Worm (Caenorhabditis elegans) whole organism, young adult: Measurements from ENCODE around the gene agr-1.

Experiments used
- C17E4.6 ChIP-seq: fragments of 200-800 bp; sonication (Bioruptor generic); IDR thresholded peaks from 2 replicates; pipeline ENCODE4 v1.3.6; 2022; ENCODE audit warnings: missing genetic modification reagents, missing genetic modification characterization, missing compliant biosample characterization
- D2030.7 ChIP-seq: fragments of 200-800 bp; sonication (Bioruptor generic); IDR thresholded peaks from 2 replicates; pipeline ENCODE4 v1.3.6; 2022; ENCODE audit warnings: missing genetic modification reagents, missing genetic modification characterization, missing compliant biosample characterization
- F37B4.10 ChIP-seq: fragments of 200-800 bp; sonication (Bioruptor generic); IDR thresholded peaks from 2 replicates; pipeline ENCODE4 v1.3.6; 2022; ENCODE audit warnings: missing genetic modification characterization, missing compliant biosample characterization
- F55B11.4 ChIP-seq: sonication (generic microtip); optimal IDR thresholded peaks from 2 replicates; lab custom pipeline; 2016; ENCODE audit warnings: missing compliant biosample characterization, missing genetic modification characterization, borderline replicate concordance; ENCODE audit not compliant: insufficient read depth
- F57A8.1 ChIP-seq: fragments of 200-800 bp; sonication (Bioruptor generic); optimal IDR thresholded peaks from 2 replicates; lab custom pipeline; 2018; ENCODE audit warnings: mild to moderate bottlenecking, missing genetic modification characterization, moderate library complexity, missing compliant biosample characterization
- K12H6.12 ChIP-seq: fragments of 200-800 bp; sonication (Bioruptor generic); optimal IDR thresholded peaks from 2 replicates; lab custom pipeline; 2018; ENCODE audit warnings: mild to moderate bottlenecking, missing genetic modification characterization, missing compliant biosample characterization
- Y53F4B.3 ChIP-seq: fragments of 200-800 bp; sonication (Bioruptor generic); IDR thresholded peaks from 2 replicates; pipeline ENCODE4 v1.3.6; 2022; ENCODE audit warnings: missing genetic modification reagents, missing genetic modification characterization, missing compliant biosample characterization
- ama-1 ChIP-seq, 3 experiments: fragments of 150-350 bp in 1 of 3; sonication (generic microtip) in 2 of 3; optimal IDR thresholded peaks; 2 replicates each; lab custom pipeline; 2014 to 2018; ENCODE audit warnings: missing biosample characterization in 2 of 3, missing genetic modification characterization in 2 of 3, missing genetic modification reagents in 2 of 3
- bed-2 ChIP-seq: fragments of 200-800 bp; sonication (Bioruptor generic); IDR thresholded peaks from 2 replicates; pipeline ENCODE4 v1.3.6; 2022; ENCODE audit warnings: missing genetic modification reagents, missing genetic modification characterization, missing compliant biosample characterization
- cebp-1 ChIP-seq, 2 experiments: fragments of 200-800 bp in 1 of 2; sonication (Bioruptor generic) in 1 of 2; sonication (generic microtip) in 1 of 2; IDR thresholded peaks in 1 of 2; optimal IDR thresholded peaks in 1 of 2; 2 replicates each; pipeline versions ENCODE4 v1.3.6 to Lab custom; 2017 to 2022; ENCODE audit warnings: missing compliant biosample characterization in 2 of 2, missing genetic modification characterization in 2 of 2, mild to moderate bottlenecking in 1 of 2, missing genetic modification reagents in 1 of 2, moderate library complexity in 1 of 2
- chd-7 ChIP-seq: sonication (generic microtip); optimal IDR thresholded peaks from 2 replicates; lab custom pipeline; 2016; ENCODE audit warnings: mild to moderate bottlenecking, missing genetic modification characterization, moderate library complexity, missing compliant biosample characterization
- efl-1 ChIP-seq: fragments of 150-350 bp; optimal IDR thresholded peaks from 2 replicates; lab custom pipeline; 2014; ENCODE audit warnings: missing biosample characterization, missing genetic modification reagents, missing genetic modification characterization
- ekl-4 ChIP-seq: fragments of 200-800 bp; sonication (Bioruptor generic); IDR thresholded peaks from 2 replicates; pipeline ENCODE4 v1.3.6; 2022; ENCODE audit warnings: missing genetic modification reagents, missing genetic modification characterization, missing compliant biosample characterization
- hmg-20 ChIP-seq: fragments of 200-800 bp; sonication (Bioruptor generic); IDR thresholded peaks from 2 replicates; pipeline ENCODE4 v1.3.6; 2022; ENCODE audit warnings: missing genetic modification reagents, missing genetic modification characterization, missing compliant biosample characterization
- hrde-1 ChIP-seq: sonication (generic microtip); optimal IDR thresholded peaks from 2 replicates; lab custom pipeline; 2016; ENCODE audit warnings: missing genetic modification characterization, mild to moderate bottlenecking, missing compliant biosample characterization, moderate library complexity, missing genotype, missing genetic modification reagents, borderline replicate concordance
- hsf-1 ChIP-seq: fragments of 200-800 bp; sonication (Bioruptor generic); IDR thresholded peaks from 2 replicates; pipeline ENCODE4 v1.3.6; 2022; ENCODE audit warnings: missing genetic modification reagents, missing genetic modification characterization, missing compliant biosample characterization
- lin-35 ChIP-seq, 3 experiments: fragments of 150-350 bp in 2 of 3; sonication (generic microtip) in 1 of 3; optimal IDR thresholded peaks; 2 replicates each; lab custom pipeline; 2014 to 2018; ENCODE audit warnings: missing biosample characterization in 3 of 3, missing genetic modification characterization in 3 of 3, missing genetic modification reagents in 3 of 3
- lin-40 ChIP-seq: sonication (generic microtip); optimal IDR thresholded peaks from 2 replicates; lab custom pipeline; 2016; ENCODE audit warnings: missing genetic modification characterization, mild to moderate bottlenecking, missing compliant biosample characterization, missing genotype, missing genetic modification reagents
- mcd-1 ChIP-seq: fragments of 200-800 bp; sonication (Bioruptor generic); IDR thresholded peaks from 2 replicates; pipeline ENCODE4 v1.3.6; 2022; ENCODE audit warnings: missing genetic modification reagents, missing genetic modification characterization, missing compliant biosample characterization
- rcor-1 ChIP-seq: fragments of 200-800 bp; sonication (Bioruptor generic); IDR thresholded peaks from 2 replicates; pipeline ENCODE4 v1.3.6; 2022; ENCODE audit warnings: missing genetic modification reagents, missing genetic modification characterization, missing compliant biosample characterization
- snpc-1.3 ChIP-seq: sonication (generic microtip); optimal IDR thresholded peaks from 2 replicates; lab custom pipeline; 2017; ENCODE audit warnings: missing genetic modification characterization, mild to moderate bottlenecking, missing compliant biosample characterization, antibody characterized with exemption, moderate library complexity, missing genotype, missing genetic modification reagents; ENCODE audit not compliant: insufficient read depth
- somi-1 ChIP-seq: fragments of 200-800 bp; sonication (Bioruptor generic); optimal IDR thresholded peaks from 2 replicates; lab custom pipeline; 2018; ENCODE audit warnings: mild to moderate bottlenecking, missing genetic modification characterization, missing compliant biosample characterization
- tbp1 ChIP-seq: fragments of 200-800 bp; sonication (Bioruptor generic); optimal IDR thresholded peaks from 2 replicates; lab custom pipeline; 2018; ENCODE audit warnings: mild to moderate bottlenecking, missing genetic modification characterization, missing compliant biosample characterization
- tlf-1 ChIP-seq: fragments of 200-800 bp; sonication (Bioruptor generic); optimal IDR thresholded peaks from 2 replicates; lab custom pipeline; 2018; ENCODE audit warnings: mild to moderate bottlenecking, missing genetic modification characterization, missing compliant biosample characterization
- unc-130 ChIP-seq: sonication (generic microtip); optimal IDR thresholded peaks from 2 replicates; lab custom pipeline; 2016; ENCODE audit warnings: missing genetic modification reagents, missing genetic modification characterization, missing compliant biosample characterization
- zfh-2 ChIP-seq: fragments of 200-800 bp; sonication (Bioruptor generic); conservative IDR thresholded peaks from 2 replicates; pipeline ENCODE4 v1.3.6; 2022; ENCODE audit warnings: missing genetic modification reagents, missing genetic modification characterization, missing compliant biosample characterization
- zim-3 ChIP-seq: sonication (generic microtip); optimal IDR thresholded peaks from 2 replicates; lab custom pipeline; 2017; ENCODE audit warnings: mild to moderate bottlenecking, missing genetic modification characterization, moderate library complexity, missing compliant biosample characterization
- ztf-22 ChIP-seq: fragments of 200-800 bp; sonication (Bioruptor generic); optimal IDR thresholded peaks from 2 replicates; lab custom pipeline; 2018; ENCODE audit warnings: mild to moderate bottlenecking, missing genetic modification characterization, moderate library complexity, missing compliant biosample characterization
- ztf-3 ChIP-seq: fragments of 200-800 bp; sonication (Bioruptor generic); optimal IDR thresholded peaks from 2 replicates; lab custom pipeline; 2018; ENCODE audit warnings: mild to moderate bottlenecking, missing genetic modification characterization, missing compliant biosample characterization
- ztf-6 ChIP-seq: fragments of 200-800 bp; sonication (Bioruptor generic); IDR thresholded peaks from 2 replicates; pipeline ENCODE4 v1.3.6; 2022; ENCODE audit warnings: missing genetic modification reagents, missing genetic modification characterization, missing compliant biosample characterization

agr-1 gene

DNA sequence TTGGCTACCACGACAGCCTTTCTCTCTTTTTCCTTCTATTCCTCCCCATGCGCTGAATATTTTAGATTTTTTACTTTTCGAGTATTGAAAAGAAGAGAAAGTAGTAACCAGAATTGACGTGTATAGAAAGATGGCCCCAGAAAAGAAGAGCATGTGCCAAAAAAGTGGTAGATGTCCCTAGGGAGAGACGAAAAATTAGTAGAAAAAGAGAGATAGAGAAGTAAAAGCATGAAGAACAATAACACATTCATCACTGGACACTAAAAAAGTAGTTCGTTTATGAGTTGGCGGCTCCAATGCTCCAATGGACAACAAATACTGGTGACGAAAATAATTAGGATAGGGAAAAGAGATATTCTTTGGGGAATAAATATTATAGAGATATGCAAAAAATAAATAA, 37.5 kb upstream of the agr-1 start:
- TF ChIP-seq lin-35 (GFP tag; optimal IDR thresholded peaks at IDR 0.05; lab: Kevin White, UChicago) (no peak), F57A8.1 (no peak), C17E4.6 (GFP tag; lab: Robert Waterston, UW) (no peak), hmg-20 (GFP tag; lab: Robert Waterston, UW) (no peak), unc-130 (GFP tag; lab: Kevin White, UChicago) (no peak), rcor-1 (GFP tag; lab: Robert Waterston, UW) (no peak), tbp1 (GFP tag; lab: Kevin White, UChicago) (no peak), efl-1 (no peak), ztf-6 (GFP tag; lab: Robert Waterston, UW) (no peak)
- TF ChIP-seq, all 124 proteins: peak for 0

DNA sequence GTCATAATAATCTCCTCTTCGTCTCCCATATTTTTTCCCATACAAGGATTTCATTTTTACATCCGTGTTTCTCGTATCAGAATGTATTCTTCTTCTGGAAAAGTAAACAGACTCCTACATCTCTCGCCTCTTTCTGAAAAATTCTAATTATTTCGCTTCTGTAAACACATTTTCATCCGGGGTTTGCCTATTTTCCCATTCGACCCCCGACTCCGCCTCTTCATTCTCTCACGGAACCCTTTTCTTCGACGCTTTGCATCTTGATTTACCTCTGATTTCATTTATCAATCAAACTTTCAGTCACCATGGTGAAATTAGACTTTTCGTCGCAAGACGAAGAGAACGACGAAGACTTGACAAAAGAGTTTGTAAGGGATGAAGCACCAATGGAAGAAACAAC, 35.7 kb upstream of the agr-1 start, which contains the start of gene snt-1:
snt-1 (plus strand) TSS at position 301 of the 400 bp plus-strand sequence.
- TF ChIP-seq D2030.7 (GFP tag; lab: Robert Waterston, UW) (no peak), zim-3 (tag; lab: Kevin White, UChicago) (no peak), tlf-1 (GFP tag; lab: Kevin White, UChicago) (no peak), cebp-1 (GFP tag; IDR thresholded peaks at IDR 0.05; lab: Robert Waterston, UW) (no peak), cebp-1 (tag; optimal IDR thresholded peaks at IDR 0.05; lab: Kevin White, UChicago) (no peak), ztf-22 (no peak), bed-2 (GFP tag; lab: Robert Waterston, UW) (no peak)

DNA sequence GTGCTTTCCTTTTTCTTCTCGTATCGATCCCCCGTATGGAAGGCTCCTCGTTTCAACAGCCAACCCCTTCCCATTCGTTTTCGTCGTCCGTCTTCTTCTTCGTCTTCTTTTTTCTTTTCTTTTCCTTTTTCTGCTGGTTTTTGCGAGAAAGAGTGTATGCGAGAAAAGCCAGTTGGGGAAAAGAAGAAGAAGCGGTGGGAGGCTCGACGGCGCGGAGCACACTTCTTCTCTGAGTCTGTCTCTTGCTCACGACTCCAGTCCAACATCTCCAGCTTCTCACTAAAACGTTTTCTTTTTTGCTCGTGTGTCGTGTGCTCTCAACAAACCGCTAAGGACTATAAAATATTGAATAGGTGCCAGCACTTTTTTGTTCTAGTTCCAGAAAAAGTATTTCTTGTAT, 33.6 kb upstream of the agr-1 start:
- TF ChIP-seq K12H6.12 (tag; lab: Kevin White, UChicago) (peak; percentile 8), ama-1 (optimal IDR thresholded peaks at IDR 0.05; lab: Kevin White, UChicago) (no peak), ama-1 (GFP tag; optimal IDR thresholded peaks at IDR 0.05; lab: Kevin White, UChicago) (no peak)

DNA sequence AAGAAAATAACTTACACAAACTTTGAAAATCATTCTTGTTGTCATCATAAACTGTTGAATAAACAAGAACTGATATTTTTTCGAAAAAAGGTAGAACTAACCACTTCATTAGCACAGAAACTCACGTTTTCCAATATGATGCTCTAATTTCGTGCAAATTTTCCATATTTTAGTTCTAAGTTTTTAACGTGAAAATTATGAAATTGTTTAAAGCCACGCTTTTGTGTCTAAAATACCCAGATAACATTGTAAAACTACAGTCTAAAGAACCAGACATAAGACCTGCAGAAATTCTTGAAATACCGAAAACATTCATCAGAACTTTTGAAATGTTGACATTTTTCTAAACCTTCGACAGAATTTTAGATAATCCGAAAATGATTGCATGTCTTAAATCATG, 32.2 kb upstream of the agr-1 start, which contains the start of gene F31E8.5:
F31E8.5 (minus strand) TSS at position 101 of the 400 bp plus-strand sequence.
- no peak for TF ChIP-seq lin-40 (tag; lab: Kevin White, UChicago)

DNA sequence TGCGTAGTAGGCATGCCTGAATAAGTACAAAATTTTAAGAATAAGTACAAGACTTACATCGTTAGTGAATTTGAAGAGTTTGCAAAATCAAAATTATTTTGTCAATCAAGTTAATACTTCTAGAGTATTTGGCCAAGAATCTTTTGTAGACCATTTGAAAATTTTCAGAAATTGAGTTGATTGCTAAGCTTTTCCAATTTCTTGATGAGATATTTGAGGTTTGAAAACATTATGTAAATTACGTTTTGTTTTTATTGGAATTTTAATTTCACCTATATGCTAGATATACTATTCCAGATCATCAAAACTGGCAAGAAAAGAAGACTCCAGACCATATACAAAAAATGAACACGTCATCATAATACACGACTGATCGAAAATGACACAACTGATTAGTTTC, 28.0 kb upstream of the agr-1 start, which contains the start of gene tab-1:
tab-1 (plus strand) TSS at position 301 of the 400 bp plus-strand sequence.
- no peak for TF ChIP-seq F37B4.10
- no peak for TF ChIP-seq Y53F4B.3 (GFP tag; lab: Robert Waterston, UW)
- TF ChIP-seq chd-7 (tag; lab: Kevin White, UChicago): no peak
- no peak for TF ChIP-seq mcd-1
- TF ChIP-seq ztf-3 (GFP tag; lab: Kevin White, UChicago): no peak
- no peak for TF ChIP-seq hrde-1
- TF ChIP-seq hsf-1 (GFP tag; lab: Robert Waterston, UW): no peak
- TF ChIP-seq ekl-4 (GFP tag; lab: Robert Waterston, UW): no peak
- TF ChIP-seq F55B11.4 (tag; lab: Kevin White, UChicago): no peak
- no peak for TF ChIP-seq snpc-1.3 (tag; lab: Kevin White, UChicago)
- no peak for TF ChIP-seq zfh-2 (GFP tag; lab: Robert Waterston, UW)
- TF ChIP-seq somi-1: no peak
